Fruit fly (Drosophila melanogaster) whole organism, embryonic: Measurements from ENCODE around the gene CG5188.

Experiments used
- BEAF-32 ChIP-seq: fragments of 200-800 bp; sonication (Bioruptor generic); optimal IDR thresholded peaks from 3 replicates; lab custom pipeline; 2017; ENCODE audit warnings: missing biosample characterization, missing genetic modification characterization, mild to moderate bottlenecking, moderate library complexity, missing genetic modification reagents
- CG10321 ChIP-seq: fragments of 200-800 bp; sonication (Bioruptor generic); IDR thresholded peaks from 2 replicates; pipeline ENCODE4 v1.3.6; 2022; ENCODE audit warnings: missing biosample characterization, missing genetic modification characterization
- CG11085 ChIP-seq: fragments of 200-800 bp; sonication (Bioruptor generic); IDR thresholded peaks from 2 replicates; pipeline ENCODE4 v1.3.6; 2022; ENCODE audit warnings: missing biosample characterization, missing genetic modification characterization
- CG11247 ChIP-seq: fragments of 200-800 bp; sonication (Bioruptor generic); IDR thresholded peaks from 2 replicates; pipeline ENCODE4 v1.3.6; 2022; ENCODE audit warnings: missing biosample characterization, missing genetic modification characterization
- CG15479 ChIP-seq: fragments of 200-800 bp; sonication (Bioruptor generic); optimal IDR thresholded peaks from 3 replicates; lab custom pipeline; 2019; ENCODE audit warnings: missing biosample characterization, mild to moderate bottlenecking, missing genetic modification characterization, moderate library complexity
- CG1647 ChIP-seq: fragments of 200-800 bp; sonication (Bioruptor generic); optimal IDR thresholded peaks from 3 replicates; lab custom pipeline; 2016; ENCODE audit warnings: missing biosample characterization, missing genetic modification characterization
- CG31365 ChIP-seq: fragments of 200-800 bp; sonication (Bioruptor generic); optimal IDR thresholded peaks from 2 replicates; lab custom pipeline; 2018; ENCODE audit warnings: missing biosample characterization, mild to moderate bottlenecking, missing genetic modification characterization
- CG3281 ChIP-seq: fragments of 200-800 bp; sonication (Bioruptor generic); optimal IDR thresholded peaks from 3 replicates; lab custom pipeline; 2017; ENCODE audit warnings: missing biosample characterization, mild to moderate bottlenecking, missing genetic modification characterization
- CG33213 ChIP-seq: fragments of 200-800 bp; sonication (Bioruptor generic); optimal IDR thresholded peaks from 3 replicates; lab custom pipeline; 2016; ENCODE audit warnings: missing biosample characterization, missing genetic modification characterization
- CG34224 ChIP-seq: fragments of 200-800 bp; sonication (Bioruptor generic); IDR thresholded peaks from 3 replicates; pipeline ENCODE4 v1.3.6; 2022; ENCODE audit warnings: missing biosample characterization, missing genetic modification characterization; ENCODE audit not compliant: partially characterized antibody
- CG34376 ChIP-seq: fragments of 200-800 bp; sonication (Bioruptor generic); optimal IDR thresholded peaks from 2 replicates; lab custom pipeline; 2018; ENCODE audit warnings: missing biosample characterization, mild to moderate bottlenecking, missing genetic modification characterization
- CG7271 ChIP-seq: fragments of 200-800 bp; sonication (Bioruptor generic); optimal IDR thresholded peaks from 2 replicates; lab custom pipeline; 2018; ENCODE audit warnings: missing biosample characterization, mild to moderate bottlenecking, missing genetic modification characterization, moderate library complexity
- CG7786 ChIP-seq: fragments of 200-800 bp; sonication (Bioruptor generic); optimal IDR thresholded peaks from 2 replicates; lab custom pipeline; 2016; ENCODE audit warnings: missing biosample characterization, missing genetic modification characterization
- CG7839 ChIP-seq: fragments of 200-800 bp; sonication (Bioruptor generic); optimal IDR thresholded peaks from 3 replicates; lab custom pipeline; 2018; ENCODE audit warnings: missing biosample characterization, mild to moderate bottlenecking, missing genetic modification characterization, moderate library complexity
- CG7928 ChIP-seq: fragments of 200-800 bp; sonication (Bioruptor generic); optimal IDR thresholded peaks from 2 replicates; lab custom pipeline; 2017; ENCODE audit warnings: missing biosample characterization, mild to moderate bottlenecking, missing genetic modification characterization
- CG8089 ChIP-seq: fragments of 200-800 bp; sonication (Bioruptor generic); optimal IDR thresholded peaks from 3 replicates; lab custom pipeline; 2016; ENCODE audit warnings: missing biosample characterization, missing genetic modification characterization
- CG8924 ChIP-seq: fragments of 200-800 bp; optimal IDR thresholded peaks from 3 replicates; lab custom pipeline; 2019; ENCODE audit warnings: missing biosample characterization, mild to moderate bottlenecking, missing genetic modification characterization, moderate library complexity
- CG9797 ChIP-seq: fragments of 200-800 bp; sonication (Bioruptor generic); optimal IDR thresholded peaks from 3 replicates; lab custom pipeline; 2018; ENCODE audit warnings: missing biosample characterization, mild to moderate bottlenecking, missing genetic modification characterization
- CrebB ChIP-seq: fragments of 200-800 bp; sonication (Bioruptor generic); optimal IDR thresholded peaks from 3 replicates; lab custom pipeline; 2018; ENCODE audit warnings: missing biosample characterization, mild to moderate bottlenecking, missing genetic modification characterization
- Drgx ChIP-seq: fragments of 200-800 bp; sonication (Bioruptor generic); IDR thresholded peaks from 2 replicates; pipeline ENCODE4 v1.3.6; 2022; ENCODE audit warnings: missing biosample characterization, missing genetic modification characterization
- Fer3 ChIP-seq: fragments of 200-800 bp; sonication (Bioruptor generic); optimal IDR thresholded peaks from 2 replicates; lab custom pipeline; 2018; ENCODE audit warnings: missing biosample characterization, mild to moderate bottlenecking, missing genetic modification characterization, moderate library complexity
- HmgD ChIP-seq: fragments of 200-800 bp; sonication (Bioruptor generic); optimal IDR thresholded peaks from 3 replicates; lab custom pipeline; 2016; ENCODE audit warnings: missing biosample characterization, missing genetic modification characterization
- Hr3 ChIP-seq: fragments of 200-800 bp; sonication (Bioruptor generic); optimal IDR thresholded peaks from 3 replicates; lab custom pipeline; 2016; ENCODE audit warnings: missing biosample characterization, missing genetic modification characterization
- Hr39 ChIP-seq: fragments of >200 bp; optimal IDR thresholded peaks from 2 replicates; lab custom pipeline; 2017
- Nf-YC ChIP-seq: fragments of 200-800 bp; optimal IDR thresholded peaks from 3 replicates; lab custom pipeline; 2019; ENCODE audit warnings: missing biosample characterization, mild to moderate bottlenecking, missing genetic modification characterization, moderate library complexity
- Optix ChIP-seq: fragments of 200-800 bp; sonication (Bioruptor generic); IDR thresholded peaks from 3 replicates; pipeline ENCODE4 v1.3.6; 2022; ENCODE audit warnings: missing biosample characterization, missing genetic modification characterization
- PHDP ChIP-seq: fragments of 200-800 bp; sonication (Bioruptor generic); optimal IDR thresholded peaks from 3 replicates; lab custom pipeline; 2018; ENCODE audit warnings: missing biosample characterization, mild to moderate bottlenecking, missing genetic modification characterization, moderate library complexity
- Pdp1 ChIP-seq, 2 experiments: fragments of 200-800 bp; sonication (Bioruptor generic); optimal IDR thresholded peaks; 3 replicates each; lab custom pipeline; 2016; ENCODE audit warnings: missing biosample characterization in 2 of 2, missing genetic modification characterization in 2 of 2, mild to moderate bottlenecking in 1 of 2, moderate library complexity in 1 of 2
- Trl ChIP-seq, 3 experiments: fragments of >200 bp in 2 of 3; fragments of 200-800 bp in 1 of 3; sonication (Bioruptor generic) in 1 of 3; optimal IDR thresholded peaks; 2 replicates in 1 of 3; 3 replicates in 2 of 3; lab custom pipeline; 2016 to 2017; ENCODE audit warnings: missing biosample characterization in 1 of 3, missing genetic modification characterization in 1 of 3
- Usf ChIP-seq: fragments of 200-800 bp; sonication (Bioruptor generic); optimal IDR thresholded peaks from 2 replicates; lab custom pipeline; 2017; ENCODE audit warnings: missing genotype, missing biosample characterization, missing genetic modification characterization
- bsh ChIP-seq, 2 experiments: fragments of 200-800 bp; sonication (Bioruptor generic); optimal IDR thresholded peaks; 2 replicates each; lab custom pipeline; 2017 to 2018; ENCODE audit warnings: mild to moderate bottlenecking in 2 of 2, missing biosample characterization in 2 of 2, missing genetic modification characterization in 2 of 2, moderate library complexity in 1 of 2
- dan ChIP-seq: fragments of 200-800 bp; sonication (Bioruptor generic); IDR thresholded peaks from 2 replicates; pipeline ENCODE4 v1.3.6; 2022; ENCODE audit warnings: missing biosample characterization, missing genetic modification characterization
- exex ChIP-seq: fragments of 200-800 bp; sonication (Bioruptor generic); optimal IDR thresholded peaks from 4 replicates; lab custom pipeline; 2018; ENCODE audit warnings: missing biosample characterization, mild to moderate bottlenecking, missing genetic modification characterization, moderate library complexity
- gcm2 ChIP-seq: fragments of 200-800 bp; sonication (Bioruptor generic); optimal IDR thresholded peaks from 2 replicates; lab custom pipeline; 2016; ENCODE audit warnings: missing biosample characterization, missing genetic modification characterization
- insv ChIP-seq, 2 experiments: fragments of 200-800 bp; sonication (Bioruptor generic); optimal IDR thresholded peaks; 3 replicates each; lab custom pipeline; 2016 to 2018; ENCODE audit warnings: missing biosample characterization in 2 of 2, missing genetic modification characterization in 2 of 2
- jing ChIP-seq: fragments of 200-800 bp; sonication (Bioruptor generic); optimal IDR thresholded peaks from 2 replicates; lab custom pipeline; 2018; ENCODE audit warnings: missing biosample characterization, mild to moderate bottlenecking, missing genetic modification characterization
- mirr ChIP-seq: fragments of 200-800 bp; sonication (Bioruptor generic); optimal IDR thresholded peaks from 3 replicates; lab custom pipeline; 2018; ENCODE audit warnings: missing biosample characterization, mild to moderate bottlenecking, missing genetic modification characterization
- odd ChIP-seq: fragments of 200-800 bp; sonication (Bioruptor generic); optimal IDR thresholded peaks from 2 replicates; lab custom pipeline; 2017; ENCODE audit warnings: missing biosample characterization, mild to moderate bottlenecking, missing genetic modification characterization
- pan ChIP-seq, 4 experiments: fragments of >200 bp in 3 of 4; fragments of 200-800 bp in 1 of 4; sonication (Bioruptor generic) in 1 of 4; optimal IDR thresholded peaks in 3 of 4; IDR thresholded peaks in 1 of 4; 2 replicates each; pipeline versions ENCODE4 v1.3.6 to Lab custom; 2017 to 2022; ENCODE audit warnings: missing biosample characterization in 2 of 4, missing genetic modification characterization in 2 of 4, mixed read lengths in 1 of 4
- peb ChIP-seq: fragments of 200-800 bp; sonication (Bioruptor generic); IDR thresholded peaks from 2 replicates; pipeline ENCODE4 v1.3.6; 2022; ENCODE audit warnings: missing biosample characterization, missing genetic modification characterization
- pzg ChIP-seq: fragments of 200-800 bp; sonication (Bioruptor generic); optimal IDR thresholded peaks from 3 replicates; lab custom pipeline; 2018; ENCODE audit warnings: missing biosample characterization, mild to moderate bottlenecking, missing genetic modification characterization, moderate library complexity
- row ChIP-seq: fragments of 200-800 bp; sonication (Bioruptor generic); IDR thresholded peaks from 3 replicates; pipeline ENCODE4 v1.3.6; 2022; ENCODE audit warnings: missing biosample characterization, missing genetic modification characterization
- salm ChIP-seq: fragments of 200-800 bp; sonication (Bioruptor generic); optimal IDR thresholded peaks from 2 replicates; lab custom pipeline; 2018; ENCODE audit warnings: missing biosample characterization, mild to moderate bottlenecking, missing genetic modification characterization
- scrt ChIP-seq: fragments of 200-800 bp; sonication (Bioruptor generic); optimal IDR thresholded peaks from 2 replicates; lab custom pipeline; 2018; ENCODE audit warnings: missing biosample characterization, mild to moderate bottlenecking, missing genetic modification characterization, moderate library complexity
- slou ChIP-seq: fragments of 200-800 bp; sonication (Bioruptor generic); optimal IDR thresholded peaks from 3 replicates; lab custom pipeline; 2016; ENCODE audit warnings: missing biosample characterization, missing genetic modification characterization
- ssp ChIP-seq: fragments of 200-800 bp; sonication (Bioruptor generic); IDR thresholded peaks from 2 replicates; pipeline ENCODE4 v1.3.6; 2022; ENCODE audit warnings: missing biosample characterization, missing genetic modification characterization
- vvl ChIP-seq: fragments of 200-800 bp; sonication (Bioruptor generic); IDR thresholded peaks from 2 replicates; pipeline ENCODE4 v1.3.6; 2022; ENCODE audit warnings: missing biosample characterization, missing genetic modification characterization
- zf30C ChIP-seq: fragments of 200-800 bp; sonication (Bioruptor generic); optimal IDR thresholded peaks from 3 replicates; lab custom pipeline; 2018; ENCODE audit warnings: missing biosample characterization, mild to moderate bottlenecking, missing genetic modification characterization
- zfh2 ChIP-seq: fragments of 200-800 bp; sonication (Bioruptor generic); optimal IDR thresholded peaks from 2 replicates; lab custom pipeline; 2016; ENCODE audit warnings: missing biosample characterization, missing genetic modification characterization

Gene CG5188

dm6 chr2L:10408122-10408576, 20.5 kb upstream of the CG5188 start, which contains the start of the genes Ip259 and RpS27A (continued):
- TF ChIP-seq Fer3 (tag; lab: Kevin White, UChicago), result peak; percentile 85
- peak; percentile 78 for TF ChIP-seq Usf (GFP tag; lab: Kevin White, UChicago)
- TF ChIP-seq odd (GFP tag; lab: Kevin White, UChicago), result peak; percentile 65
- peak; percentile 73 for TF ChIP-seq CrebB (tag; lab: Kevin White, UChicago)
- TF ChIP-seq CG31365 (tag; lab: Kevin White, UChicago), result peak; percentile 42
- peak; percentile 85 for TF ChIP-seq CG8089
- peak; percentile 56 for TF ChIP-seq Nf-YC (tag; lab: Kevin White, UChicago)
- peak; percentile 21 for TF ChIP-seq salm (tag; lab: Kevin White, UChicago)
- peak; percentile 73 for TF ChIP-seq pzg (GFP tag; lab: Kevin White, UChicago)
- peak; percentile 77 for TF ChIP-seq slou (GFP tag; lab: Kevin White, UChicago)
- peak; percentile 33 for TF ChIP-seq Hr3
- TF ChIP-seq insv (GFP tag; optimal IDR thresholded peaks at IDR 0.05; lab: Kevin White, UChicago), result peak in 1 of 2 experiments; percentile 62
- TF ChIP-seq bsh (GFP tag; optimal IDR thresholded peaks at IDR 0.05; lab: Kevin White, UChicago), result peak in 1 of 2 experiments; percentile 61
- peak; percentile 44; the same call in 1 of the 2 replicates for TF ChIP-seq CG10321 (GFP tag; lab: Robert Waterston, UW)
- TF ChIP-seq BEAF-32 (GFP tag; lab: Kevin White, UChicago), result peak; percentile 40
- TF ChIP-seq CG11085, result peak; percentile 75
- peak; percentile 35 for TF ChIP-seq HmgD (GFP tag; lab: Kevin White, UChicago)
- peak; percentile 61 for TF ChIP-seq CG8924
- TF ChIP-seq CG7928, result peak; percentile 69
- no peak for TF ChIP-seq zf30C (GFP tag; lab: Kevin White, UChicago)
- TF ChIP-seq Hr39 (lab: Kevin White, UChicago), result no peak
- no peak; the same call in 2 of the 3 replicates for TF ChIP-seq CG34224
- peak; percentile 90 for TF ChIP-seq CG34376 (GFP tag; lab: Kevin White, UChicago)
- no peak for TF ChIP-seq pan (optimal IDR thresholded peaks at IDR 0.05; lab: Kevin White, UChicago)
- TF ChIP-seq pan (GFP tag; optimal IDR thresholded peaks at IDR 0.05 in 1 of 2, IDR thresholded peaks at IDR 0.05 in 1 of 2), result peak in 1 of 2 experiments; percentile 77
- TF ChIP-seq CG33213, result peak; percentile 88
- no peak for TF ChIP-seq jing
- TF ChIP-seq Trl (optimal IDR thresholded peaks at IDR 0.05; lab: Kevin White, UChicago), result no peak
- TF ChIP-seq Trl (GFP tag; optimal IDR thresholded peaks at IDR 0.05; lab: Kevin White, UChicago), result peak; percentile 78
- TF ChIP-seq dan, result no peak
- TF ChIP-seq mirr, result peak; percentile 79
- peak; percentile 77; the same call in 2 of the 3 replicates for TF ChIP-seq Optix (GFP tag; lab: Robert Waterston, UW)
- TF ChIP-seq peb (GFP tag; lab: Robert Waterston, UW), result no peak; the same call in 1 of the 2 replicates
- peak; percentile 29 for TF ChIP-seq CG9797 (GFP tag; lab: Kevin White, UChicago)
- peak; percentile 64 for TF ChIP-seq CG1647 (GFP tag; lab: Kevin White, UChicago)
- peak; percentile 68 for TF ChIP-seq CG11247 (GFP tag; lab: Robert Waterston, UW)
- TF ChIP-seq CG15479 (GFP tag; lab: Kevin White, UChicago), result no peak
- TF ChIP-seq gcm2 (GFP tag; lab: Kevin White, UChicago), result peak; percentile 10
- peak; percentile 60 for TF ChIP-seq CG7786
- TF ChIP-seq PHDP (tag; lab: Kevin White, UChicago), result peak; percentile 71
- TF ChIP-seq CG7271 (tag; lab: Kevin White, UChicago), result peak; percentile 82
- peak; percentile 57 for TF ChIP-seq zfh2 (GFP tag; lab: Kevin White, UChicago)
- TF ChIP-seq CG3281 (GFP tag; lab: Kevin White, UChicago), result peak; percentile 81
- TF ChIP-seq row (GFP tag; lab: Robert Waterston, UW), result peak; percentile 81
- TF ChIP-seq CG7839 (tag; lab: Kevin White, UChicago), result peak; percentile 77
- 0 out of 2 replicates have a peak, but pooled peaks have one; percentile 5 for TF ChIP-seq Drgx (GFP tag; lab: Robert Waterston, UW)
- TF ChIP-seq ssp (GFP tag; lab: Robert Waterston, UW), result peak; percentile 96
- TF ChIP-seq scrt (GFP tag; lab: Kevin White, UChicago), result peak; percentile 74
- TF ChIP-seq vvl (GFP tag; lab: Robert Waterston, UW), result peak; percentile 87
- no peak for TF ChIP-seq exex (tag; lab: Kevin White, UChicago)
- TF ChIP-seq Pdp1 (GFP tag; optimal IDR thresholded peaks at IDR 0.05; lab: Kevin White, UChicago), result peak; percentile 32 to 46
